Worm (Caenorhabditis elegans) whole organism, midembryonic: ENCODE data around the gene Y44A6D.3.

ENCODE experiments used
- klf-2 ChIP-seq: fragments of 200-800 bp; sonication (Bioruptor generic); conservative IDR thresholded peaks from 2 replicates; pipeline ENCODE4 v1.3.6; 2022; ENCODE audit warnings: missing genetic modification reagents, missing genetic modification characterization, missing compliant biosample characterization
- ztf-23 ChIP-seq: fragments of 200-800 bp; sonication (Bioruptor generic); IDR thresholded peaks from 2 replicates; pipeline ENCODE4 v1.3.6; 2022; ENCODE audit warnings: missing genetic modification reagents, missing genetic modification characterization, missing compliant biosample characterization

DNA sequence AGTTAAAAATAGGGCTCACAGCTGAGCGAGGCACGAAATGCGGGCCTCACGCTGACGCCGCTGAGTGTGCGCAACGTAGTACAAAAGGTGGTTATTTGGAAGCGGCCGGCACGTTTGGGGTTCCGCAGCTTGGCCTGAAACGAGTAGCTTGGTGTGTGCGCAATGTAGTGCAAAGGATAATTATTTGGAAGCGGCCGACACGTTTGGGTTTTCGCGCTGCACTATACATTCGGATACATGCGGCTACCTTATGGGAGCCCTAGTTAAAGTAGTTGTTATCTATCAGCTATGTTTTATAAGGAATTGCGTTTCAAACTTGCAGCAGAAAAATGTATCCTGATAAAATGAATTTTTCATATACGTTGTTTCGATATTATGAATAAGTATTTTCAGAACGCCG lies 2.2 kb downstream of the Y44A6D.3 start, which contains the start of gene Y44A6D.1:
- TF ChIP-seq klf-2 (GFP tag; lab: Robert Waterston, UW): no peak
- no peak for TF ChIP-seq ztf-23 (GFP tag; lab: Robert Waterston, UW)
